Worm (Caenorhabditis elegans): ENCODE results near the gene R148.3.
A peak's percentile ranks its signal among the peaks of the same experiment; 100 is the strongest.

Gene R148.3

ce11 chrIII:3136325-3137001 lies 38.7 kb upstream of the R148.3 start:
- TF ChIP-seq ces-1 (GFP tag; optimal IDR thresholded peaks at IDR 0.05) (peak; percentile 98), tbx-8 (GFP tag; optimal IDR thresholded peaks at IDR 0.05) (no peak)

ce11 chrIII:3138087-3138486 lies 37.0 kb upstream of the R148.3 start:
- peak; percentile 51 for TF ChIP-seq ces-1 (GFP tag; optimal IDR thresholded peaks at IDR 0.05)
- TF ChIP-seq lin-32 (GFP tag; optimal IDR thresholded peaks at IDR 0.05) = no peak

ce11 chrIII:3139144-3139543 lies 36.0 kb upstream of the R148.3 start, which contains the start of gene mec-12:
Gene mec-12, minus strand, starts transcription at chrIII:3139234.
- TF ChIP-seq ceh-43 (GFP tag; optimal IDR thresholded peaks at IDR 0.05) = no peak
- no peak for TF ChIP-seq ceh-39 (tag; optimal IDR thresholded peaks at IDR 0.05)
- TF ChIP-seq ces-1 (GFP tag; optimal IDR thresholded peaks at IDR 0.05) = peak; percentile 61
- TF ChIP-seq mab-5 (tag; optimal IDR thresholded peaks at IDR 0.05) = no peak
- no peak for TF ChIP-seq lin-32 (GFP tag; optimal IDR thresholded peaks at IDR 0.05)
- no peak for TF ChIP-seq nhr-28 (tag; optimal IDR thresholded peaks at IDR 0.05)
- no peak for TF ChIP-seq ceh-83 (GFP tag; optimal IDR thresholded peaks at IDR 0.05)
- TF ChIP-seq lsy-2 (tag; optimal IDR thresholded peaks at IDR 0.05) = no peak

ce11 chrIII:3140227-3140626 lies 34.9 kb upstream of the R148.3 start:
- TF ChIP-seq flh-1 (GFP tag; optimal IDR thresholded peaks at IDR 0.05) (no peak), lsy-2 (tag; optimal IDR thresholded peaks at IDR 0.05) (peak; percentile 62), ham-2 (GFP tag; optimal IDR thresholded peaks at IDR 0.05) (no peak), lin-13 (tag; optimal IDR thresholded peaks at IDR 0.05) (no peak)

ce11 chrIII:3142078-3142477 lies 33.1 kb upstream of the R148.3 start:
- TF ChIP-seq elt-1 (tag; optimal IDR thresholded peaks at IDR 0.05; ENCODE audit: borderline replicate concordance, insufficient read depth) (no peak), cnd-1 (tag; optimal IDR thresholded peaks at IDR 0.05) (no peak), sptf-1 (tag; optimal IDR thresholded peaks at IDR 0.05) (no peak), tbx-8 (GFP tag; optimal IDR thresholded peaks at IDR 0.05) (no peak), sem-2 (GFP tag; optimal IDR thresholded peaks at IDR 0.05) (no peak), M03D4.4 (tag; optimal IDR thresholded peaks at IDR 0.05) (no peak), nhr-237 (tag; optimal IDR thresholded peaks at IDR 0.05) (no peak), bed-3 (GFP tag; optimal IDR thresholded peaks at IDR 0.05) (no peak), nhr-12 (tag; optimal IDR thresholded peaks at IDR 0.05) (no peak), pha-4 (tag; optimal IDR thresholded peaks at IDR 0.05) (no peak), snpc-4 (tag; optimal IDR thresholded peaks at IDR 0.05) (no peak), flh-1 (GFP tag; optimal IDR thresholded peaks at IDR 0.05) (no peak), ceh-83 (GFP tag; optimal IDR thresholded peaks at IDR 0.05) (no peak), ceh-39 (tag; optimal IDR thresholded peaks at IDR 0.05) (no peak), hlh-1 (tag; optimal IDR thresholded peaks at IDR 0.05) (no peak)

- TF ChIP-seq nhr-2 (tag; optimal IDR thresholded peaks at IDR 0.05) (no peak), mep-1 (tag; optimal IDR thresholded peaks at IDR 0.05) (no peak)
These were observed 31.5 kb upstream of the R148.3 start, which contains the start of gene C44B11.4 for ce11 chrIII:3143657-3144056. Gene C44B11.4, minus strand, starts transcription at chrIII:3143757.

- no peak for TF ChIP-seq ceh-43 (GFP tag; optimal IDR thresholded peaks at IDR 0.05)
- no peak for TF ChIP-seq M03D4.4 (tag; optimal IDR thresholded peaks at IDR 0.05)
- no peak for TF ChIP-seq elt-1 (tag; optimal IDR thresholded peaks at IDR 0.05; ENCODE audit: borderline replicate concordance, insufficient read depth)
These were observed 22.3 kb upstream of the R148.3 start, which contains the start of gene C44B11.6 for ce11 chrIII:3152848-3153247. Gene C44B11.6, plus strand, starts transcription at chrIII:3153148.

ce11 chrIII:3154968-3155367 lies 20.2 kb upstream of the R148.3 start, which contains the start of gene C44B11.1:
Gene C44B11.1, plus strand, starts transcription at chrIII:3155268.
- TF ChIP-seq ceh-39 (tag; optimal IDR thresholded peaks at IDR 0.05) = no peak
- no peak for TF ChIP-seq flh-1 (GFP tag; optimal IDR thresholded peaks at IDR 0.05)
- TF ChIP-seq sem-2 (GFP tag; optimal IDR thresholded peaks at IDR 0.05) = no peak
- TF ChIP-seq unc-39 (tag; optimal IDR thresholded peaks at IDR 0.05) = no peak
- TF ChIP-seq nhr-2 (tag; optimal IDR thresholded peaks at IDR 0.05) = no peak
- no peak for TF ChIP-seq nhr-28 (tag; optimal IDR thresholded peaks at IDR 0.05)
